Worm (Caenorhabditis elegans): ENCODE measurements around the gene ostf-4.

DNA sequence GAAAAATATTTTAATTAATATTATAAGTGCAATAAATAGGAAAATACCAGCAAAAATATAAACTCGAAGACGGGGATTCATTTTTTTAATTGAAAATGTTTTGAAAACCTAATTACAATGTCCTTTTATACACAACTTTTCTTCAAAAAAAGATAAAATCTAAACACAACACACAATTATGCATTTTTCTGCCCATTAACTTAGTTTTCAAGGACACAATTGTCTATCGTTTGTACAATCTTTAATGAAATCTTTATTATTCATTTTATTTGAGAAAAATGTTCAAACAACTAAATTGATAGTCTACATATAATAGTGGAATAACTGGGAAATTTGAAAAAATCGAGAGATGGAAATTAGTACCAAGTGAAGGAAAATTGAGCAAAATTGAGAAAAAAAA, 12.3 kb downstream of the ostf-4 start, which contains the start of gene T07A5.1:
- TF ChIP-seq nhr-25 (tag; optimal IDR thresholded peaks at IDR 0.05) = no peak
- no peak for TF ChIP-seq nhr-77 (tag; optimal IDR thresholded peaks at IDR 0.05)
- no peak for TF ChIP-seq R02D3.7 (tag; optimal IDR thresholded peaks at IDR 0.05)
- no peak for TF ChIP-seq elt-1 (tag; optimal IDR thresholded peaks at IDR 0.05)
- TF ChIP-seq ZK546.5 (tag; optimal IDR thresholded peaks at IDR 0.05) = no peak
- no peak for TF ChIP-seq snpc-4 (tag; optimal IDR thresholded peaks at IDR 0.05)
- TF ChIP-seq nhr-237 (tag; optimal IDR thresholded peaks at IDR 0.05) = no peak
- no peak for TF ChIP-seq blmp-1 (tag; optimal IDR thresholded peaks at IDR 0.05; ENCODE audit: insufficient read depth)
- no peak for TF ChIP-seq lin-39 (tag; optimal IDR thresholded peaks at IDR 0.05)
- no peak for TF ChIP-seq lin-13 (GFP tag; optimal IDR thresholded peaks at IDR 0.05)
- no peak for TF ChIP-seq ceh-82 (tag; optimal IDR thresholded peaks at IDR 0.05)
- no peak for TF ChIP-seq crh-2 (tag; optimal IDR thresholded peaks at IDR 0.05)
- no peak for TF ChIP-seq unc-62 (GFP tag; optimal IDR thresholded peaks at IDR 0.05)

Data from whole organism, L2 larva.